Fruit fly (Drosophila melanogaster) whole organism, embryonic: Measurements from ENCODE around the gene CG33230.

Source experiments
- Bteb2 ChIP-seq: fragments of 200-800 bp; sonication (Bioruptor generic); optimal IDR thresholded peaks from 2 replicates; lab custom pipeline; 2016; ENCODE audit warnings: missing biosample characterization, missing genetic modification characterization
- CG11696 ChIP-seq: fragments of 200-800 bp; sonication (Bioruptor generic); IDR thresholded peaks from 2 replicates; pipeline ENCODE4 v1.3.6; 2022; ENCODE audit warnings: missing biosample characterization, missing genetic modification characterization
- CG12942 ChIP-seq: fragments of 200-800 bp; sonication (Bioruptor generic); optimal IDR thresholded peaks from 3 replicates; lab custom pipeline; 2016; ENCODE audit warnings: missing biosample characterization, missing genetic modification characterization
- CG14965 ChIP-seq: fragments of 200-800 bp; sonication (Bioruptor generic); optimal IDR thresholded peaks from 2 replicates; lab custom pipeline; 2016; ENCODE audit warnings: missing biosample characterization, missing genetic modification characterization, borderline replicate concordance
- CG15011 ChIP-seq: fragments of 200-800 bp; sonication (Bioruptor generic); optimal IDR thresholded peaks from 3 replicates; lab custom pipeline; 2018; ENCODE audit warnings: missing biosample characterization, mild to moderate bottlenecking, missing genetic modification characterization
- CG17802 ChIP-seq: fragments of 200-800 bp; sonication (Bioruptor generic); optimal IDR thresholded peaks from 2 replicates; lab custom pipeline; 2018; ENCODE audit warnings: missing biosample characterization, mild to moderate bottlenecking, missing genetic modification characterization, moderate library complexity
- CG2129 ChIP-seq: fragments of 200-800 bp; sonication (Bioruptor generic); IDR thresholded peaks from 2 replicates; pipeline ENCODE4 v1.3.6; 2022; ENCODE audit warnings: missing biosample characterization, missing genetic modification characterization; ENCODE audit not compliant: partially characterized antibody
- CG2678 ChIP-seq: fragments of 200-800 bp; sonication (Bioruptor generic); optimal IDR thresholded peaks from 3 replicates; lab custom pipeline; 2019; ENCODE audit warnings: missing biosample characterization, mild to moderate bottlenecking, missing genetic modification characterization, moderate library complexity
- CG6791 ChIP-seq: fragments of 200-800 bp; sonication (Bioruptor generic); IDR thresholded peaks from 3 replicates; pipeline ENCODE4 v1.3.6; 2022; ENCODE audit warnings: missing biosample characterization, missing genetic modification characterization; ENCODE audit not compliant: partially characterized antibody
- CG6854 ChIP-seq: fragments of 200-800 bp; sonication (Bioruptor generic); optimal IDR thresholded peaks from 3 replicates; lab custom pipeline; 2017; ENCODE audit warnings: missing biosample characterization, mild to moderate bottlenecking, missing genetic modification characterization
- CG8089 ChIP-seq: fragments of 200-800 bp; sonication (Bioruptor generic); optimal IDR thresholded peaks from 3 replicates; lab custom pipeline; 2016; ENCODE audit warnings: missing biosample characterization, missing genetic modification characterization
- CG8290 ChIP-seq, 3 experiments: fragments of 200-800 bp; sonication (Bioruptor generic); optimal IDR thresholded peaks; 2 replicates each; lab custom pipeline; 2016 to 2019; ENCODE audit warnings: missing biosample characterization in 3 of 3, missing genetic modification characterization in 3 of 3, mild to moderate bottlenecking in 2 of 3, moderate library complexity in 1 of 3
- CG8765 ChIP-seq: fragments of 200-800 bp; sonication (Bioruptor generic); IDR thresholded peaks from 2 replicates; pipeline ENCODE4 v1.3.6; 2022; ENCODE audit warnings: missing biosample characterization, missing genetic modification characterization
- D19B ChIP-seq: fragments of 200-800 bp; sonication (Bioruptor generic); optimal IDR thresholded peaks from 2 replicates; lab custom pipeline; 2017; ENCODE audit warnings: missing biosample characterization, mild to moderate bottlenecking, missing genetic modification characterization
- Doc3 ChIP-seq: fragments of 200-800 bp; sonication (Bioruptor generic); IDR thresholded peaks from 3 replicates; pipeline ENCODE4 v1.3.6; 2022; ENCODE audit warnings: missing biosample characterization, missing genetic modification characterization; ENCODE audit not compliant: partially characterized antibody
- ERR ChIP-seq: fragments of 200-800 bp; sonication (Bioruptor generic); optimal IDR thresholded peaks from 2 replicates; lab custom pipeline; 2016; ENCODE audit warnings: missing biosample characterization, missing genetic modification characterization
- Eip74EF ChIP-seq, 2 experiments: fragments of 200-800 bp in 1 of 2; fragments of >200 bp in 1 of 2; sonication (Bioruptor generic) in 1 of 2; optimal IDR thresholded peaks; 2 replicates each; lab custom pipeline; 2017 to 2019; ENCODE audit warnings: missing biosample characterization in 2 of 2, missing genetic modification characterization in 2 of 2, mild to moderate bottlenecking in 1 of 2, moderate library complexity in 1 of 2
- MTF-1 ChIP-seq: fragments of 200-800 bp; sonication (Bioruptor generic); optimal IDR thresholded peaks from 2 replicates; lab custom pipeline; 2018; ENCODE audit warnings: missing biosample characterization, mild to moderate bottlenecking, missing genetic modification characterization, borderline replicate concordance
- Opbp ChIP-seq: fragments of 200-800 bp; sonication (Bioruptor generic); IDR thresholded peaks from 3 replicates; pipeline ENCODE4 v1.3.6; 2022; ENCODE audit warnings: missing biosample characterization, missing genetic modification characterization; ENCODE audit not compliant: partially characterized antibody
- Ssrp ChIP-seq: fragments of 200-800 bp; sonication (Bioruptor generic); optimal IDR thresholded peaks from 2 replicates; lab custom pipeline; 2018; ENCODE audit warnings: missing biosample characterization, mild to moderate bottlenecking, missing genetic modification characterization, moderate library complexity
- TFAM ChIP-seq: fragments of 200-800 bp; sonication (Bioruptor generic); optimal IDR thresholded peaks from 2 replicates; lab custom pipeline; 2017; ENCODE audit warnings: missing biosample characterization, missing genetic modification characterization, inconsistent platforms
- YL-1 ChIP-seq: fragments of 200-800 bp; sonication (Bioruptor generic); optimal IDR thresholded peaks from 3 replicates; lab custom pipeline; 2017; ENCODE audit warnings: missing biosample characterization, mild to moderate bottlenecking, missing genetic modification characterization
- ash1 ChIP-seq: fragments of 200-800 bp; sonication (Bioruptor generic); optimal IDR thresholded peaks from 2 replicates; lab custom pipeline; 2018; ENCODE audit warnings: missing biosample characterization, mild to moderate bottlenecking, missing genetic modification characterization
- bab2 ChIP-seq: fragments of 200-800 bp; sonication (Bioruptor generic); optimal IDR thresholded peaks from 2 replicates; lab custom pipeline; 2016; ENCODE audit warnings: missing biosample characterization, missing genetic modification characterization
- bbx ChIP-seq: fragments of 200-800 bp; sonication (Bioruptor generic); IDR thresholded peaks from 2 replicates; pipeline ENCODE4 v1.3.6; 2022; ENCODE audit warnings: missing biosample characterization, missing genetic modification characterization; ENCODE audit not compliant: partially characterized antibody
- bsh ChIP-seq, 2 experiments: fragments of 200-800 bp; sonication (Bioruptor generic); optimal IDR thresholded peaks; 2 replicates each; lab custom pipeline; 2017 to 2018; ENCODE audit warnings: mild to moderate bottlenecking in 2 of 2, missing biosample characterization in 2 of 2, missing genetic modification characterization in 2 of 2, moderate library complexity in 1 of 2
- chinmo ChIP-seq: fragments of 200-800 bp; sonication (Bioruptor generic); IDR thresholded peaks from 4 replicates; pipeline ENCODE4 v1.3.6; 2022; ENCODE audit warnings: missing biosample characterization, missing genetic modification characterization; ENCODE audit not compliant: partially characterized antibody
- dan ChIP-seq: fragments of 200-800 bp; sonication (Bioruptor generic); IDR thresholded peaks from 2 replicates; pipeline ENCODE4 v1.3.6; 2022; ENCODE audit warnings: missing biosample characterization, missing genetic modification characterization
- dm ChIP-seq: fragments of 200-800 bp; sonication (Bioruptor generic); optimal IDR thresholded peaks from 3 replicates; lab custom pipeline; 2016; ENCODE audit warnings: missing biosample characterization, missing genetic modification characterization
- fd96Cb ChIP-seq: fragments of 200-800 bp; sonication (Bioruptor generic); optimal IDR thresholded peaks from 2 replicates; lab custom pipeline; 2018; ENCODE audit warnings: missing biosample characterization, mild to moderate bottlenecking, missing genetic modification characterization, moderate library complexity
- hkb ChIP-seq, 2 experiments: fragments of 200-800 bp in 1 of 2; fragments of >200 bp in 1 of 2; sonication (Bioruptor generic) in 1 of 2; IDR thresholded peaks in 1 of 2; optimal IDR thresholded peaks in 1 of 2; 2 replicates each; pipeline versions ENCODE4 v1.3.6 to Lab custom; 2017 to 2022; ENCODE audit warnings: missing biosample characterization in 1 of 2, missing genetic modification characterization in 1 of 2
- insv ChIP-seq, 2 experiments: fragments of 200-800 bp; sonication (Bioruptor generic); optimal IDR thresholded peaks; 3 replicates each; lab custom pipeline; 2016 to 2018; ENCODE audit warnings: missing biosample characterization in 2 of 2, missing genetic modification characterization in 2 of 2
- kay ChIP-seq: fragments of 200-800 bp; sonication (Bioruptor generic); optimal IDR thresholded peaks from 2 replicates; lab custom pipeline; 2016; ENCODE audit warnings: missing biosample characterization, missing genetic modification characterization
- knrl ChIP-seq: fragments of 200-800 bp; sonication (Bioruptor generic); IDR thresholded peaks from 3 replicates; pipeline ENCODE4 v1.3.6; 2022; ENCODE audit warnings: missing biosample characterization, missing genetic modification characterization; ENCODE audit not compliant: partially characterized antibody
- mld ChIP-seq: fragments of 200-800 bp; sonication (Bioruptor generic); IDR thresholded peaks from 3 replicates; pipeline ENCODE4 v1.3.6; 2022; ENCODE audit warnings: missing biosample characterization, missing genetic modification characterization; ENCODE audit not compliant: partially characterized antibody
- nerfin-1 ChIP-seq: fragments of 200-800 bp; sonication (Bioruptor generic); optimal IDR thresholded peaks from 3 replicates; lab custom pipeline; 2019; ENCODE audit warnings: missing biosample characterization, mild to moderate bottlenecking, missing genetic modification characterization, moderate library complexity
- pb ChIP-seq: fragments of 200-800 bp; sonication (Bioruptor generic); optimal IDR thresholded peaks from 3 replicates; lab custom pipeline; 2016; ENCODE audit warnings: missing biosample characterization, missing genetic modification characterization
- rib ChIP-seq: fragments of 200-800 bp; sonication (Bioruptor generic); IDR thresholded peaks from 2 replicates; pipeline ENCODE4 v1.3.6; 2022; ENCODE audit warnings: missing biosample characterization, missing genetic modification characterization
- sima ChIP-seq: fragments of 200-800 bp; sonication (Bioruptor generic); optimal IDR thresholded peaks from 2 replicates; lab custom pipeline; 2016; ENCODE audit warnings: missing biosample characterization, missing genetic modification characterization
- slp2 ChIP-seq: fragments of 200-800 bp; sonication (Bioruptor generic); optimal IDR thresholded peaks from 2 replicates; lab custom pipeline; 2016; ENCODE audit warnings: missing biosample characterization, missing genetic modification characterization
- sna ChIP-seq: fragments of 200-800 bp; sonication (Bioruptor generic); IDR thresholded peaks from 2 replicates; pipeline ENCODE4 v1.3.6; 2022; ENCODE audit warnings: missing biosample characterization, missing genetic modification characterization; ENCODE audit not compliant: partially characterized antibody
- sob ChIP-seq: fragments of 200-800 bp; sonication (Bioruptor generic); IDR thresholded peaks from 2 replicates; pipeline ENCODE4 v1.3.6; 2022; ENCODE audit warnings: missing biosample characterization, missing genetic modification characterization
- sqz ChIP-seq: fragments of 200-800 bp; sonication (Bioruptor generic); optimal IDR thresholded peaks from 3 replicates; lab custom pipeline; 2018; ENCODE audit warnings: missing biosample characterization, mild to moderate bottlenecking, missing genetic modification characterization
- tx ChIP-seq: fragments of 200-800 bp; sonication (Bioruptor generic); optimal IDR thresholded peaks from 2 replicates; lab custom pipeline; 2016; ENCODE audit warnings: missing biosample characterization, missing genetic modification characterization
- unc-4 ChIP-seq: fragments of 200-800 bp; sonication (Bioruptor generic); IDR thresholded peaks from 2 replicates; pipeline ENCODE4 v1.3.6; 2022; ENCODE audit warnings: missing biosample characterization, missing genetic modification characterization; ENCODE audit not compliant: partially characterized antibody
- zfh2 ChIP-seq: fragments of 200-800 bp; sonication (Bioruptor generic); optimal IDR thresholded peaks from 2 replicates; lab custom pipeline; 2016; ENCODE audit warnings: missing biosample characterization, missing genetic modification characterization

CG33230 gene

dm6 chr3L:1639185-1639812 lies 21.1 kb downstream of the CG33230 start, which contains the start of the genes Mettl2 and Bgb (continued):
- peak; percentile 86 for TF ChIP-seq Doc3 (GFP tag; lab: Robert Waterston, UW)
- peak; percentile 85 for TF ChIP-seq CG2678 (tag; lab: Kevin White, UChicago)
- TF ChIP-seq dm (GFP tag; lab: Kevin White, UChicago), result peak; percentile 35
- TF ChIP-seq CG6854, result no peak
- no peak for TF ChIP-seq ash1 (GFP tag; lab: Kevin White, UChicago)
- peak; percentile 56 for TF ChIP-seq Bteb2 (GFP tag; lab: Kevin White, UChicago)
- TF ChIP-seq rib (GFP tag; lab: Robert Waterston, UW), result peak; percentile 46; the same call in 1 of the 2 replicates
- TF ChIP-seq slp2 (GFP tag; lab: Kevin White, UChicago), result peak; percentile 66
- TF ChIP-seq CG15011 (GFP tag; lab: Kevin White, UChicago), result no peak
- TF ChIP-seq CG8089 (GFP tag; lab: Kevin White, UChicago), result peak; percentile 62
- no peak for TF ChIP-seq chinmo
- TF ChIP-seq TFAM, result no peak
- TF ChIP-seq D19B, result peak; percentile 63
- peak in 1 of 2 experiments; percentile 67 for TF ChIP-seq bsh (GFP tag; optimal IDR thresholded peaks at IDR 0.05; lab: Kevin White, UChicago)
- 0 out of 2 replicates have a peak, but pooled peaks have one; percentile 29 for TF ChIP-seq CG11696 (GFP tag; lab: Robert Waterston, UW)
- peak; percentile 58 for TF ChIP-seq YL-1 (GFP tag; lab: Kevin White, UChicago)
- peak; percentile 72 for TF ChIP-seq unc-4
- peak; percentile 78 for TF ChIP-seq fd96Cb (tag; lab: Kevin White, UChicago)
- peak; percentile 79 for TF ChIP-seq bab2 (GFP tag; lab: Kevin White, UChicago)
- no peak for TF ChIP-seq Eip74EF (GFP tag; optimal IDR thresholded peaks at IDR 0.05; lab: Kevin White, UChicago)
- TF ChIP-seq insv (GFP tag; optimal IDR thresholded peaks at IDR 0.05; lab: Kevin White, UChicago), result no peak
- 0 out of 3 replicates have a peak, but pooled peaks have one; percentile 16 for TF ChIP-seq CG6791 (GFP tag; lab: Robert Waterston, UW)
- TF ChIP-seq mld (GFP tag; lab: Robert Waterston, UW), result no peak
- TF ChIP-seq nerfin-1 (tag; lab: Kevin White, UChicago), result peak; percentile 54
- TF ChIP-seq dan (GFP tag; lab: Robert Waterston, UW), result peak; percentile 40; the same call in 1 of the 2 replicates
- peak; percentile 41; the same call in 1 of the 2 replicates for TF ChIP-seq bbx (GFP tag; lab: Robert Waterston, UW)
- TF ChIP-seq CG14965 (GFP tag; lab: Kevin White, UChicago), result no peak
- TF ChIP-seq ERR (GFP tag; lab: Kevin White, UChicago), result peak; percentile 28
- peak; percentile 57 for TF ChIP-seq CG8290 (GFP tag; optimal IDR thresholded peaks at IDR 0.05; lab: Kevin White, UChicago)
- no peak for TF ChIP-seq CG8290 (tag; optimal IDR thresholded peaks at IDR 0.05; lab: Kevin White, UChicago)
- peak; percentile 82 for TF ChIP-seq sob (GFP tag; lab: Robert Waterston, UW)
- TF ChIP-seq pb (GFP tag; lab: Kevin White, UChicago), result peak; percentile 46
- TF ChIP-seq sima, result peak; percentile 40
- TF ChIP-seq MTF-1 (GFP tag; lab: Kevin White, UChicago), result no peak
- peak; percentile 64 for TF ChIP-seq hkb (optimal IDR thresholded peaks at IDR 0.05; lab: Kevin White, UChicago)
- peak; percentile 37; the same call in 1 of the 2 replicates for TF ChIP-seq hkb (GFP tag; IDR thresholded peaks at IDR 0.05; lab: Robert Waterston, UW)
- no peak for TF ChIP-seq sqz
- TF ChIP-seq tx (GFP tag; lab: Kevin White, UChicago), result peak; percentile 76
- TF ChIP-seq CG2129 (GFP tag; lab: Robert Waterston, UW), result peak; percentile 57
- peak; percentile 34 for TF ChIP-seq CG17802 (tag; lab: Kevin White, UChicago)
- peak; percentile 87 for TF ChIP-seq knrl
- peak; percentile 81 for TF ChIP-seq CG8765 (GFP tag; lab: Robert Waterston, UW)
- TF ChIP-seq zfh2 (GFP tag; lab: Kevin White, UChicago), result peak; percentile 91
- peak; percentile 73 for TF ChIP-seq Ssrp (tag; lab: Kevin White, UChicago)
- peak; percentile 69; the same call in 1 of the 2 replicates for TF ChIP-seq sna (GFP tag; lab: Robert Waterston, UW)
- TF ChIP-seq Opbp (GFP tag; lab: Robert Waterston, UW), result peak; percentile 62; the same call in 2 of the 3 replicates
- TF ChIP-seq CG12942 (GFP tag; lab: Kevin White, UChicago), result peak; percentile 61
- peak; percentile 74 for TF ChIP-seq kay
